Worm (Caenorhabditis elegans) whole organism, L4/young adult: ENCODE measurements around the gene clic-1.

Experiments
- W03F9.2 ChIP-seq: fragments of 150-350 bp; optimal IDR thresholded peaks from 2 replicates; lab custom pipeline; 2014; ENCODE audit warnings: missing biosample characterization, missing genetic modification characterization
- him-1 ChIP-seq: sonication (generic microtip); optimal IDR thresholded peaks from 2 replicates; lab custom pipeline; 2016; ENCODE audit warnings: missing genotype, missing genetic modification reagents, missing genetic modification characterization, missing compliant biosample characterization

- TF ChIP-seq him-1 (tag; lab: Kevin White, UChicago), result no peak
- TF ChIP-seq W03F9.2 (tag; lab: Kevin White, UChicago), result no peak
These were observed 21.6 kb downstream of the clic-1 start, which contains the start of gene ZK105.13 for ce11 chrV:7713072-7713471.
